Worm (Caenorhabditis elegans) whole organism, L4 larva: ENCODE measurements around the gene C36E6.2.
A peak's percentile ranks its signal among the peaks of the same experiment; 100 is the strongest.

Experiments used
- F10B5.3 ChIP-seq: sonication (generic microtip); optimal IDR thresholded peaks from 2 replicates; lab custom pipeline; 2016; ENCODE audit warnings: mild to moderate bottlenecking, missing genetic modification characterization, missing compliant biosample characterization
- F26F4.8 ChIP-seq: fragments of 200-800 bp; sonication (Bioruptor generic); conservative IDR thresholded peaks from 2 replicates; pipeline ENCODE4 v1.3.6; 2022; ENCODE audit warnings: missing genetic modification characterization, missing compliant biosample characterization
- F44E2.7 ChIP-seq: fragments of 200-800 bp; sonication (Bioruptor generic); IDR thresholded peaks from 2 replicates; pipeline ENCODE4 v2.1.2; 2022; ENCODE audit warnings: missing genetic modification characterization, missing compliant biosample characterization
- T20F7.1 ChIP-seq: fragments of 200-800 bp; sonication (Bioruptor generic); optimal IDR thresholded peaks from 2 replicates; lab custom pipeline; 2018; ENCODE audit warnings: mild to moderate bottlenecking, missing genetic modification characterization, missing compliant biosample characterization
- Y105C5A.15 ChIP-seq: fragments of 200-800 bp; sonication (Bioruptor generic); IDR thresholded peaks from 2 replicates; pipeline ENCODE4 v1.3.6; 2022; ENCODE audit warnings: missing genetic modification characterization, missing compliant biosample characterization
- ZK337.2 ChIP-seq: fragments of 200-800 bp; sonication (Bioruptor generic); IDR thresholded peaks from 2 replicates; pipeline ENCODE4 v1.3.6; 2022; ENCODE audit warnings: missing genetic modification reagents, missing genetic modification characterization, missing compliant biosample characterization
- aly-2 ChIP-seq: sonication (generic microtip); optimal IDR thresholded peaks from 2 replicates; lab custom pipeline; 2018; ENCODE audit warnings: missing biosample characterization, missing genetic modification characterization
- arid-1 ChIP-seq: fragments of 200-800 bp; sonication (Bioruptor generic); conservative IDR thresholded peaks from 2 replicates; pipeline ENCODE4 v1.3.6; 2022; ENCODE audit warnings: missing genetic modification reagents, missing genetic modification characterization, missing compliant biosample characterization
- cey-2 ChIP-seq: sonication (generic microtip); optimal IDR thresholded peaks from 3 replicates; lab custom pipeline; 2017; ENCODE audit warnings: missing genetic modification characterization, mild to moderate bottlenecking, missing compliant biosample characterization, antibody characterized with exemption, borderline replicate concordance; ENCODE audit not compliant: insufficient read depth
- daf-16 ChIP-seq, 3 experiments: sonication (generic microtip); optimal IDR thresholded peaks; 2 replicates each; lab custom pipeline; 2016 to 2017; ENCODE audit warnings: missing genetic modification characterization in 3 of 3, missing genetic modification reagents in 3 of 3, mild to moderate bottlenecking in 2 of 3, missing compliant biosample characterization in 2 of 3, missing biosample characterization in 1 of 3, moderate library complexity in 1 of 3
- dmd-6 ChIP-seq: fragments of 200-800 bp; sonication (Bioruptor generic); IDR thresholded peaks from 2 replicates; pipeline ENCODE4 v1.3.6; 2022; ENCODE audit warnings: missing genetic modification reagents, missing genetic modification characterization, missing compliant biosample characterization
- dmd-8 ChIP-seq: fragments of 200-800 bp; sonication (Bioruptor generic); IDR thresholded peaks from 2 replicates; pipeline ENCODE4 v1.3.6; 2022; ENCODE audit warnings: missing genetic modification characterization, missing compliant biosample characterization
- dve-1 ChIP-seq: sonication (generic microtip); optimal IDR thresholded peaks from 2 replicates; lab custom pipeline; 2017; ENCODE audit warnings: antibody characterized with exemption, mild to moderate bottlenecking, missing genetic modification characterization, missing compliant biosample characterization; ENCODE audit not compliant: insufficient read depth
- egl-43 ChIP-seq: fragments of 200-800 bp; sonication (Bioruptor generic); IDR thresholded peaks from 2 replicates; pipeline ENCODE4 v1.3.6; 2022; ENCODE audit warnings: missing genetic modification reagents, missing genetic modification characterization, missing compliant biosample characterization
- fkh-10 ChIP-seq: fragments of 150-350 bp; optimal IDR thresholded peaks from 2 replicates; lab custom pipeline; 2014; ENCODE audit warnings: missing biosample characterization, missing genetic modification reagents, missing genetic modification characterization
- gei-8 ChIP-seq: fragments of 200-800 bp; sonication (Bioruptor generic); optimal IDR thresholded peaks from 2 replicates; lab custom pipeline; 2018; ENCODE audit warnings: mild to moderate bottlenecking, missing genetic modification characterization, missing compliant biosample characterization
- hlh-11 ChIP-seq: fragments of 200-800 bp; sonication (Bioruptor generic); optimal IDR thresholded peaks from 2 replicates; lab custom pipeline; 2018; ENCODE audit warnings: mild to moderate bottlenecking, missing genetic modification characterization, missing compliant biosample characterization
- hlh-30 ChIP-seq: sonication (generic microtip); optimal IDR thresholded peaks from 2 replicates; lab custom pipeline; 2017; ENCODE audit warnings: antibody characterized with exemption, mild to moderate bottlenecking, missing genetic modification characterization, missing compliant biosample characterization; ENCODE audit not compliant: insufficient read depth
- lin-15B ChIP-seq: fragments of 150-350 bp; sonication (generic microtip); optimal IDR thresholded peaks from 3 replicates; lab custom pipeline; 2014; ENCODE audit warnings: missing biosample characterization, missing genetic modification characterization
- lin-38 ChIP-seq: fragments of 200-800 bp; sonication (Bioruptor generic); IDR thresholded peaks from 2 replicates; pipeline ENCODE4 v1.3.6; 2022; ENCODE audit warnings: missing genetic modification reagents, missing genetic modification characterization, missing compliant biosample characterization
- lin-39 ChIP-seq: fragments of 150-350 bp; optimal IDR thresholded peaks from 2 replicates; lab custom pipeline; 2014; ENCODE audit warnings: missing biosample characterization, missing genetic modification reagents, missing genetic modification characterization
- lir-3 ChIP-seq: sonication (generic microtip); optimal IDR thresholded peaks from 2 replicates; lab custom pipeline; 2016; ENCODE audit warnings: mild to moderate bottlenecking, missing genetic modification characterization, missing compliant biosample characterization
- madf-5 ChIP-seq, 2 experiments: fragments of 200-800 bp; sonication (Bioruptor generic); IDR thresholded peaks; 2 replicates each; pipeline ENCODE4 v1.3.6; 2022; ENCODE audit warnings: missing compliant biosample characterization in 2 of 2, missing genetic modification characterization in 2 of 2
- mdl-1 ChIP-seq, 2 experiments: fragments of 150-350 bp in 1 of 2; sonication (generic microtip) in 1 of 2; optimal IDR thresholded peaks; 2 replicates each; lab custom pipeline; 2014 to 2017; ENCODE audit warnings: missing biosample characterization in 2 of 2, missing genetic modification characterization in 2 of 2
- mxl-2 ChIP-seq: fragments of 200-800 bp; sonication (Bioruptor generic); conservative IDR thresholded peaks from 2 replicates; pipeline ENCODE4 v1.3.6; 2022; ENCODE audit warnings: missing genetic modification reagents, missing genetic modification characterization, missing compliant biosample characterization
- mxl-3 ChIP-seq: fragments of 200-800 bp; sonication (Bioruptor generic); optimal IDR thresholded peaks from 2 replicates; lab custom pipeline; 2018; ENCODE audit warnings: mild to moderate bottlenecking, missing genetic modification characterization, missing compliant biosample characterization
- nhr-102 ChIP-seq: sonication (generic microtip); optimal IDR thresholded peaks from 2 replicates; lab custom pipeline; 2016; ENCODE audit warnings: mild to moderate bottlenecking, missing genetic modification characterization, moderate library complexity, missing compliant biosample characterization
- nhr-11 ChIP-seq: fragments of 150-350 bp; optimal IDR thresholded peaks from 2 replicates; lab custom pipeline; 2014; ENCODE audit warnings: missing biosample characterization, missing genetic modification characterization
- nhr-111 ChIP-seq: fragments of 200-800 bp; sonication (Bioruptor generic); optimal IDR thresholded peaks from 2 replicates; lab custom pipeline; 2018; ENCODE audit warnings: mild to moderate bottlenecking, missing genetic modification characterization, missing compliant biosample characterization
- nhr-237 ChIP-seq: sonication (generic microtip); optimal IDR thresholded peaks from 2 replicates; lab custom pipeline; 2017; ENCODE audit warnings: missing biosample characterization, missing genetic modification characterization
- nhr-25 ChIP-seq: sonication (generic microtip); optimal IDR thresholded peaks from 2 replicates; lab custom pipeline; 2017; ENCODE audit warnings: missing genetic modification characterization, mild to moderate bottlenecking, missing compliant biosample characterization, antibody characterized with exemption, moderate library complexity, borderline replicate concordance; ENCODE audit not compliant: insufficient read depth
- nhr-28 ChIP-seq: fragments of 150-350 bp; optimal IDR thresholded peaks from 2 replicates; lab custom pipeline; 2014; ENCODE audit warnings: missing biosample characterization, missing genetic modification characterization
- nhr-41 ChIP-seq: fragments of 200-800 bp; sonication (Bioruptor generic); IDR thresholded peaks from 2 replicates; pipeline ENCODE4 v1.3.6; 2022; ENCODE audit warnings: missing genetic modification reagents, missing genetic modification characterization, missing compliant biosample characterization
- nhr-42 ChIP-seq: fragments of 200-800 bp; sonication (Bioruptor generic); IDR thresholded peaks from 2 replicates; pipeline ENCODE4 v1.3.6; 2022; ENCODE audit warnings: missing genetic modification characterization, missing compliant biosample characterization
- nhr-76 ChIP-seq: fragments of 150-350 bp; optimal IDR thresholded peaks from 2 replicates; lab custom pipeline; 2014; ENCODE audit warnings: missing biosample characterization, missing genetic modification characterization
- pha-4 ChIP-seq, 2 experiments: fragments of 150-350 bp in 1 of 2; fragments of 200-800 bp in 1 of 2; sonication (Bioruptor generic) in 1 of 2; IDR thresholded peaks in 1 of 2; optimal IDR thresholded peaks in 1 of 2; 2 replicates each; pipeline versions ENCODE4 v1.3.6 to Lab custom; 2014 to 2022; ENCODE audit warnings: missing genetic modification characterization in 2 of 2, missing genetic modification reagents in 2 of 2, missing biosample characterization in 1 of 2, missing compliant biosample characterization in 1 of 2
- php-3 ChIP-seq: fragments of 200-800 bp; sonication (Bioruptor generic); IDR thresholded peaks from 2 replicates; pipeline ENCODE4 v1.3.6; 2022; ENCODE audit warnings: missing genetic modification reagents, missing genetic modification characterization, missing compliant biosample characterization
- pqm-1 ChIP-seq: sonication (generic microtip); optimal IDR thresholded peaks from 2 replicates; lab custom pipeline; 2017; ENCODE audit warnings: missing biosample characterization, missing genetic modification characterization
- skn-1 ChIP-seq: fragments of 150-350 bp; optimal IDR thresholded peaks from 2 replicates; lab custom pipeline; 2014; ENCODE audit warnings: missing biosample characterization, missing genetic modification characterization
- snpc-1.2 ChIP-seq: fragments of 200-800 bp; sonication (Bioruptor generic); IDR thresholded peaks from 2 replicates; pipeline ENCODE4 v1.3.6; 2022; ENCODE audit warnings: missing genetic modification reagents, missing genetic modification characterization, missing compliant biosample characterization
- snpc-4 ChIP-seq: fragments of 150-350 bp; optimal IDR thresholded peaks from 2 replicates; lab custom pipeline; 2014; ENCODE audit warnings: missing biosample characterization, missing genetic modification characterization
- spr-1 ChIP-seq: sonication (generic microtip); optimal IDR thresholded peaks from 2 replicates; lab custom pipeline; 2016; ENCODE audit warnings: mild to moderate bottlenecking, missing genetic modification characterization, missing compliant biosample characterization
- tag-97 ChIP-seq: fragments of 200-800 bp; sonication (Bioruptor generic); IDR thresholded peaks from 2 replicates; pipeline ENCODE4 v1.3.6; 2022; ENCODE audit warnings: missing genetic modification characterization, missing compliant biosample characterization
- vab-7 ChIP-seq: fragments of 200-800 bp; sonication (Bioruptor generic); IDR thresholded peaks from 2 replicates; pipeline ENCODE4 v1.3.6; 2022; ENCODE audit warnings: missing genetic modification reagents, missing genetic modification characterization, missing compliant biosample characterization
- zip-11 ChIP-seq: fragments of 200-800 bp; sonication (Bioruptor generic); IDR thresholded peaks from 2 replicates; pipeline ENCODE4 v1.3.6; 2022; ENCODE audit warnings: missing genetic modification characterization, missing compliant biosample characterization
- zip-2 ChIP-seq: fragments of 150-350 bp; optimal IDR thresholded peaks from 2 replicates; lab custom pipeline; 2014; ENCODE audit warnings: missing biosample characterization, missing genetic modification characterization
- ztf-11 ChIP-seq: fragments of 150-350 bp; optimal IDR thresholded peaks from 2 replicates; lab custom pipeline; 2014; ENCODE audit warnings: missing biosample characterization, missing genetic modification characterization

Gene C36E6.2

DNA sequence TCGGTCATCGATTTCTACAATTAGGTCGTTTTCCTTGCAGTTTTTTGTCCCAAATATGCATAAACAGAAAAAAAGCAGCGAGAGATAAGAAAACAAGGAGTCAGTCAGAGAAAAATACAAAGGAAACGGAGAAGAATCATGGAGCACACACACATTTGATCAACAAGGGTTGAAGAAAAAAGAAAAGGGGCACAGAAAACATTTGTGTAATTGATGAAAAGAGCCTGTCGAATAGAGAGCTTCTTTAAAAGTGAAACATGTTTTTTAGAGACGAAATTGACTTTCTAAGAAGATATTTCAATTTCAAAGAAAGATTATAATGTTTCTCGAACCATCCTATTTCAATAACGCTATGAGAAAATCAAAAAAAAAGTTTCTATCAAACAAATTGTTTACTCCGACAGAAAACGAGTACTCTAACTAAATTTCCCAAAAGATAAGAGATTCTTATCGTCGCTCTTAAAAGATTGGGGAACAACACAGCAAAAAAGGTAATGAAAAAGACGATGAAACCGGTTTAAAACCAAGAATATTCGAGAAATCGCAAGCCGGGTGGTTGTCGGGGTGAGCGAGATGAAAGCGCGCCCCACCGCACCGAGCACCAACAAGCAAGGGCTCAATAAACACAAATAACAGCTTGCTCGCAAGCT is 23.2 kb downstream of the C36E6.2 start, which contains the start of gene tps-1 (continued):
- no peak for TF ChIP-seq Y105C5A.15
- TF ChIP-seq nhr-76 (tag; lab: Kevin White, UChicago), result no peak
- TF ChIP-seq snpc-1.2 (GFP tag; lab: Robert Waterston, UW), result no peak
- no peak for TF ChIP-seq pha-4 (GFP tag; IDR thresholded peaks at IDR 0.05; lab: Robert Waterston, UW)
- no peak for TF ChIP-seq pha-4 (tag; optimal IDR thresholded peaks at IDR 0.05; lab: Kevin White, UChicago)
- TF ChIP-seq lin-39 (tag; lab: Kevin White, UChicago), result no peak
- TF ChIP-seq nhr-111 (GFP tag; lab: Kevin White, UChicago), result no peak
- TF ChIP-seq dmd-8 (GFP tag; lab: Robert Waterston, UW), result no peak
- no peak for TF ChIP-seq snpc-4 (tag; lab: Kevin White, UChicago)
- no peak for TF ChIP-seq zip-2 (tag; lab: Kevin White, UChicago)
- TF ChIP-seq lir-3 (tag; lab: Kevin White, UChicago), result no peak
- TF ChIP-seq madf-5 (GFP tag; IDR thresholded peaks at IDR 0.05; lab: Robert Waterston, UW), result no peak
- no peak for TF ChIP-seq fkh-10 (GFP tag; lab: Kevin White, UChicago)
- no peak for TF ChIP-seq lin-15B (tag; lab: Kevin White, UChicago)
- TF ChIP-seq lin-38 (GFP tag; lab: Robert Waterston, UW), result 0 out of 2 replicates have a peak, but pooled peaks have one; percentile 19
- TF ChIP-seq cey-2, result no peak
- no peak for TF ChIP-seq T20F7.1
- TF ChIP-seq tag-97, result no peak
- TF ChIP-seq nhr-28 (tag; lab: Kevin White, UChicago), result peak; percentile 38
- TF ChIP-seq nhr-11 (tag; lab: Kevin White, UChicago), result no peak
- no peak for TF ChIP-seq nhr-237
- TF ChIP-seq zip-11, result no peak
- TF ChIP-seq, all 104 proteins: peak for 8

DNA sequence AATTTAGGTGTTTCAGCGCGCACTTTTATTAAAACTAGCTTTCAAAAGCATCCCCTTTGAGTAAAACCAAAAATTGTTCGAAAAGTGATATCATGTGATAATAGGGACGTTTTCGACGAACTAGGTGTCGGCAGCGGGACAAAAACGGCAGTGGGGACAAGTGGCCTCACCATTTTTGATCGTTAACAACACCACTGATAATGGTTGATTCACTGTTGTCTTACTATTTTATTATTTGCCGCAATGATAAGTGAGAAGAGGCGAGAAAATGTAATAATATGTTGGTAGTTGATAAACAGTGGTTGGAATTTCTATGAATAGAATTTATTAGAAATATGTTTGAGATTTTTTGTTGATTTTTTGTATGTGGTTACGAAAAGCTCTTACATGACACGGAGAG is 24.5 kb downstream of the C36E6.2 start:
- TF ChIP-seq nhr-41 (GFP tag; lab: Robert Waterston, UW) (no peak), fkh-10 (GFP tag; lab: Kevin White, UChicago) (no peak), nhr-11 (tag; lab: Kevin White, UChicago) (no peak), hlh-11 (tag; lab: Kevin White, UChicago) (peak; percentile 56), ztf-11 (tag; lab: Kevin White, UChicago) (no peak), F10B5.3 (tag; lab: Kevin White, UChicago) (no peak), lin-39 (tag; lab: Kevin White, UChicago) (no peak), nhr-28 (tag; lab: Kevin White, UChicago) (peak; percentile 70), cey-2 (no peak), nhr-102 (tag; lab: Kevin White, UChicago) (no peak), dmd-6 (GFP tag; lab: Robert Waterston, UW) (peak; percentile 9; the same call in 1 of the 2 replicates), vab-7 (no peak), nhr-25 (tag; lab: Kevin White, UChicago) (no peak), dve-1 (tag; lab: Kevin White, UChicago) (peak; percentile 37), snpc-4 (tag; lab: Kevin White, UChicago) (no peak), mxl-2 (no peak), spr-1 (tag; lab: Kevin White, UChicago) (no peak), gei-8 (no peak), F44E2.7 (GFP tag; lab: Robert Waterston, UW) (no peak), skn-1 (tag; lab: Kevin White, UChicago) (no peak), ZK337.2 (GFP tag; lab: Robert Waterston, UW) (no peak), nhr-42 (GFP tag; lab: Robert Waterston, UW) (no peak), F26F4.8 (GFP tag; lab: Robert Waterston, UW) (no peak), arid-1 (no peak), egl-43 (GFP tag; lab: Robert Waterston, UW) (no peak), aly-2 (no peak), lin-15B (tag; lab: Kevin White, UChicago) (no peak), nhr-237 (no peak), hlh-30 (tag; lab: Kevin White, UChicago) (peak; percentile 21), mdl-1 (tag; optimal IDR thresholded peaks at IDR 0.05; lab: Kevin White, UChicago) (no peak), php-3 (GFP tag; lab: Robert Waterston, UW) (0 out of 2 replicates have a peak, but pooled peaks have one; percentile 40), daf-16 (GFP tag; optimal IDR thresholded peaks at IDR 0.05; lab: Kevin White, UChicago) (no peak), daf-16 (tag; optimal IDR thresholded peaks at IDR 0.05; lab: Kevin White, UChicago) (peak; percentile 87), mxl-3 (GFP tag; lab: Kevin White, UChicago) (peak; percentile 9), pqm-1 (tag; lab: Kevin White, UChicago) (peak; percentile 68)
